Worm (Caenorhabditis elegans) whole organism, midembryonic: Measurements from ENCODE around the gene spi-1.

ENCODE experiments used
- med-1 ChIP-seq: sonication (generic microtip); optimal IDR thresholded peaks from 2 replicates; lab custom pipeline; 2017; ENCODE audit warnings: missing genetic modification characterization, mild to moderate bottlenecking, missing compliant biosample characterization, antibody characterized with exemption, missing genetic modification reagents; ENCODE audit not compliant: insufficient read depth
- tab-1 ChIP-seq: fragments of 200-800 bp; sonication (Bioruptor generic); IDR thresholded peaks from 2 replicates; pipeline ENCODE4 v1.3.6; 2022; ENCODE audit warnings: missing genetic modification characterization, missing compliant biosample characterization

Gene spi-1

ce11 chrII:7545364-7545763 is 49.3 kb downstream of the spi-1 start:
- no peak for TF ChIP-seq med-1 (GFP tag; lab: Kevin White, UChicago)

ce11 chrII:7547269-7547668 is 51.2 kb downstream of the spi-1 start:
- no peak for TF ChIP-seq tab-1 (GFP tag; lab: Robert Waterston, UW)
